Worm (Caenorhabditis elegans): ENCODE results near the gene B0491.6.

Gene B0491.6

ce11 chrII:11377700-11378099 is 29.6 kb upstream of the B0491.6 start:
- no peak for TF ChIP-seq lag-1 (GFP tag; IDR thresholded peaks at IDR 0.05)
- no peak for TF ChIP-seq zfh-2 (GFP tag; conservative IDR thresholded peaks at IDR 0.05)
- TF ChIP-seq T07F8.4 (tag; optimal IDR thresholded peaks at IDR 0.05), result no peak
- no peak for TF ChIP-seq T26A5.8 (tag; optimal IDR thresholded peaks at IDR 0.05)
- TF ChIP-seq dpl-1 (GFP tag; optimal IDR thresholded peaks at IDR 0.05), result no peak
- no peak for TF ChIP-seq C06A6.2 (GFP tag; conservative IDR thresholded peaks at IDR 0.05)
- TF ChIP-seq attf-5 (GFP tag; optimal IDR thresholded peaks at IDR 0.05), result no peak
- TF ChIP-seq bed-1 (GFP tag; IDR thresholded peaks at IDR 0.05), result no peak
- no peak for TF ChIP-seq sptf-2 (GFP tag; optimal IDR thresholded peaks at IDR 0.05)
- no peak for TF ChIP-seq bed-2 (GFP tag; IDR thresholded peaks at IDR 0.05)

- TF ChIP-seq pha-4 (tag; optimal IDR thresholded peaks at IDR 0.05) (no peak), ztf-22 (GFP tag; optimal IDR thresholded peaks at IDR 0.05) (no peak), nhr-90 (tag; optimal IDR thresholded peaks at IDR 0.05) (peak; percentile 70), attf-5 (GFP tag; optimal IDR thresholded peaks at IDR 0.05) (peak; percentile 52), bed-2 (GFP tag; IDR thresholded peaks at IDR 0.05) (no peak), B0261.1 (tag; optimal IDR thresholded peaks at IDR 0.05) (peak; percentile 35), nfya-2 (GFP tag; IDR thresholded peaks at IDR 0.05) (no peak), nfyb-1 (GFP tag; IDR thresholded peaks at IDR 0.05) (peak; percentile 90), lsy-27 (tag; optimal IDR thresholded peaks at IDR 0.05; ENCODE audit: borderline replicate concordance, insufficient read depth) (no peak), mcd-1 (GFP tag; IDR thresholded peaks at IDR 0.05) (peak; percentile 86), hrde-1 (tag; optimal IDR thresholded peaks at IDR 0.05; ENCODE audit: borderline replicate concordance) (peak; percentile 95), madf-3 (GFP tag; IDR thresholded peaks at IDR 0.05) (peak; percentile 76; the same call in 1 of the 2 replicates), dpff-1 (tag; optimal IDR thresholded peaks at IDR 0.05) (peak; percentile 73), ccch-3 (GFP tag; optimal IDR thresholded peaks at IDR 0.05) (no peak), Y56A3A.18 (GFP tag; IDR thresholded peaks at IDR 0.05) (peak; percentile 87; the same call in 1 of the 2 replicates), dox-1 (GFP tag; IDR thresholded peaks at IDR 0.05) (peak; percentile 97), F23B12.7 (tag; optimal IDR thresholded peaks at IDR 0.05; ENCODE audit: insufficient read depth) (peak; percentile 31), cebp-2 (GFP tag; IDR thresholded peaks at IDR 0.05) (0 out of 2 replicates have a peak, but pooled peaks have one; percentile 57), F10E7.11 (tag; optimal IDR thresholded peaks at IDR 0.05) (no peak), F57C9.4 (tag; optimal IDR thresholded peaks at IDR 0.05) (no peak), mel-28 (tag; optimal IDR thresholded peaks at IDR 0.05; ENCODE audit: borderline replicate concordance) (peak; percentile 20), tbp1 (GFP tag; optimal IDR thresholded peaks at IDR 0.05) (peak; percentile 78), sdz-38 (tag; optimal IDR thresholded peaks at IDR 0.05) (no peak), ZK185.1 (tag; optimal IDR thresholded peaks at IDR 0.05; ENCODE audit: poor library complexity, severe bottlenecking) (peak; percentile 12), lin-40 (tag; optimal IDR thresholded peaks at IDR 0.05) (peak; percentile 30), rcor-1 (GFP tag; IDR thresholded peaks at IDR 0.05) (peak; percentile 85), ztf-25 (GFP tag; IDR thresholded peaks at IDR 0.05) (0 out of 2 replicates have a peak, but pooled peaks have one; percentile 61), ets-4 (GFP tag; optimal IDR thresholded peaks at IDR 0.05) (no peak), lsl-1 (GFP tag; optimal IDR thresholded peaks at IDR 0.05) (peak; percentile 91), F52B5.7 (tag; optimal IDR thresholded peaks at IDR 0.05) (peak; percentile 88), xnd-1 (tag; optimal IDR thresholded peaks at IDR 0.05) (peak; percentile 65), let-607 (tag; optimal IDR thresholded peaks at IDR 0.05) (peak; percentile 34 to 77), sea-2 (GFP tag; IDR thresholded peaks at IDR 0.05) (no peak), repo-1 (tag; optimal IDR thresholded peaks at IDR 0.05) (peak; percentile 93), snpc-1.1 (tag; optimal IDR thresholded peaks at IDR 0.05; ENCODE audit: insufficient read depth) (peak; percentile 96), T26A5.8 (tag; optimal IDR thresholded peaks at IDR 0.05) (peak; percentile 87), hmg-20 (GFP tag; IDR thresholded peaks at IDR 0.05) (no peak), F33H1.4 (GFP tag; IDR thresholded peaks at IDR 0.05) (peak; percentile 74), madf-10 (tag; optimal IDR thresholded peaks at IDR 0.05) (no peak)
These were observed 28.5 kb upstream of the B0491.6 start for ce11 chrII:11376598-11377108.

Measured in whole organism, young adult.